Fruit fly (Drosophila melanogaster): ENCODE results near the gene bab1.

- no peak for TF ChIP-seq Dll (optimal IDR thresholded peaks at IDR 0.05)
- no peak for TF ChIP-seq psq (optimal IDR thresholded peaks at IDR 0.05)
- no peak for TF ChIP-seq usp (GFP tag; optimal IDR thresholded peaks at IDR 0.05)
- TF ChIP-seq pan (optimal IDR thresholded peaks at IDR 0.05): no peak
Observed at dm6 chr3L:1084380-1085097, 16.4 kb downstream of the bab1 start.
